Worm (Caenorhabditis elegans) whole organism, L4/young adult: ENCODE measurements around the gene pqn-51.

ENCODE experiments used
- W03F9.2 ChIP-seq: fragments of 150-350 bp; optimal IDR thresholded peaks from 2 replicates; lab custom pipeline; 2014; ENCODE audit warnings: missing biosample characterization, missing genetic modification characterization
- dao-5 ChIP-seq: sonication (generic microtip); optimal IDR thresholded peaks from 2 replicates; lab custom pipeline; 2016; ENCODE audit warnings: missing genotype, missing genetic modification characterization, moderate library complexity, missing compliant biosample characterization
- him-1 ChIP-seq: sonication (generic microtip); optimal IDR thresholded peaks from 2 replicates; lab custom pipeline; 2016; ENCODE audit warnings: missing genotype, missing genetic modification reagents, missing genetic modification characterization, missing compliant biosample characterization

DNA sequence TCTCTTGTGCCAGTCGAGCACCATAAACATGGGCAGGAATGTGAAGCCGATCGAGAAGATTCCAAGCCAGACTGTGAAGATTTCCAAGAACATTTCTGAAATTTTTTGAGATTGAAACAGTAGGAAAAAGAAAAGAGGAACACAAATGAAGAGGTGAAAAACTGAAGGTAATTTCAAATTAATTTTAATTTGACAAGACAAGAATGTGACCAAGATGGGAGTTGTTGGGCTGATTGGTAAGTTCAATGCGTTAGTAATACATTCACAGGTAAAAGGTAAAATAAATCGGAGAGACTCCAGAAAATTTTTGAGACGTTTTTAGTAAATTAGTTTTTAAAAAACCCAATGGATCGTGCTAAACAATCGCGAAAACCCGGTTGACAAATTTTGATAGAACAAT lies 18.7 kb upstream of the pqn-51 start, which contains the start of gene swt-7:
- TF ChIP-seq W03F9.2 (tag; lab: Kevin White, UChicago) (no peak), dao-5 (tag; lab: Kevin White, UChicago) (no peak), him-1 (tag; lab: Kevin White, UChicago) (no peak)
